Fruit fly (Drosophila melanogaster) whole organism, prepupa: ENCODE results near the gene CG17931.

Source experiments
- Blimp-1 ChIP-seq: fragments of 200-800 bp; sonication (Bioruptor generic); optimal IDR thresholded peaks from 3 replicates; lab custom pipeline; 2017; ENCODE audit warnings: missing biosample characterization, missing genetic modification characterization, mild to moderate bottlenecking, moderate library complexity, missing genetic modification reagents
- CG10669 ChIP-seq: fragments of 200-800 bp; sonication (Bioruptor generic); optimal IDR thresholded peaks from 3 replicates; lab custom pipeline; 2018; ENCODE audit warnings: missing biosample characterization, mild to moderate bottlenecking, missing genetic modification characterization, moderate library complexity
- CG11902 ChIP-seq: fragments of 200-800 bp; sonication (Bioruptor generic); optimal IDR thresholded peaks from 3 replicates; lab custom pipeline; 2016; ENCODE audit warnings: missing biosample characterization, missing genetic modification characterization
- CG16779 ChIP-seq: fragments of 200-800 bp; sonication (Bioruptor generic); optimal IDR thresholded peaks from 3 replicates; lab custom pipeline; 2017; ENCODE audit warnings: missing biosample characterization, mild to moderate bottlenecking, missing genetic modification characterization
- CG32006 ChIP-seq: fragments of 200-800 bp; sonication (Bioruptor generic); optimal IDR thresholded peaks from 3 replicates; lab custom pipeline; 2017; ENCODE audit warnings: missing biosample characterization, mild to moderate bottlenecking, missing genetic modification characterization
- CG6276 ChIP-seq: fragments of 200-800 bp; sonication (Bioruptor generic); optimal IDR thresholded peaks from 2 replicates; lab custom pipeline; 2017; ENCODE audit warnings: missing biosample characterization, mild to moderate bottlenecking, missing genetic modification characterization
- CG7368 ChIP-seq: fragments of 200-800 bp; sonication (Bioruptor generic); optimal IDR thresholded peaks from 3 replicates; lab custom pipeline; 2016; ENCODE audit warnings: missing biosample characterization, missing genetic modification characterization
- Hr39 ChIP-seq: fragments of 200-800 bp; sonication (Bioruptor generic); optimal IDR thresholded peaks from 2 replicates; lab custom pipeline; 2016; ENCODE audit warnings: missing biosample characterization, missing genetic modification characterization
- Lpt ChIP-seq: fragments of 200-800 bp; sonication (Bioruptor generic); optimal IDR thresholded peaks from 3 replicates; lab custom pipeline; 2016; ENCODE audit warnings: missing biosample characterization, missing genetic modification characterization
- Smox ChIP-seq: fragments of 200-800 bp; sonication (Bioruptor generic); optimal IDR thresholded peaks from 3 replicates; lab custom pipeline; 2016; ENCODE audit warnings: missing biosample characterization, missing genetic modification characterization
- lz ChIP-seq: fragments of 200-800 bp; sonication (Bioruptor generic); optimal IDR thresholded peaks from 3 replicates; lab custom pipeline; 2016; ENCODE audit warnings: missing biosample characterization, missing genetic modification characterization
- ss ChIP-seq, 2 experiments: fragments of 200-800 bp; sonication (Bioruptor generic); optimal IDR thresholded peaks; 2 replicates in 1 of 2; 3 replicates in 1 of 2; lab custom pipeline; 2017 to 2018; ENCODE audit warnings: mild to moderate bottlenecking in 2 of 2, missing biosample characterization in 2 of 2, missing genetic modification characterization in 2 of 2, moderate library complexity in 1 of 2

DNA sequence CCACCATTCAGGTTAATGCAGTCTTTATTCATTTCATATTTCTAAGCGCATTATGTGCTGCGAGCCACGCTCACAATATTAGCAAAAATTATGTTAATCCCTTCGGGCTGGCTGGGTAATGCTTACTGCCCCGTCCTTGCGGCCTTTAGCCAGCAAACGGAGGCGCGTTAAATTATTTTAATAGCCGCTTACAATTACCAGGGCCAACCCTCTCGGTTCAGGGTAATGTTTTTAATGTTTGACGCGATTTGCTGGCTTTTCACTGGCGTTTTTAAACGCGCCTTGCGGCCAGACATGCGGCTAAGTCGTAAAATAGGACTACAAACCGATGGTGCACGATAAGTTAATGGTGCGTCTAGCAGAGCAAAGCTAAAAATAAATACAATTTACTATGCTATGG, 24.5 kb downstream of the CG17931 start:
- TF ChIP-seq CG32006 (GFP tag; lab: Kevin White, UChicago) (no peak), CG7368 (GFP tag; lab: Kevin White, UChicago) (no peak), CG16779 (tag; lab: Kevin White, UChicago) (no peak), ss (GFP tag; optimal IDR thresholded peaks at IDR 0.05; lab: Kevin White, UChicago) (no peak), Blimp-1 (GFP tag; lab: Kevin White, UChicago) (no peak), CG6276 (no peak), Hr39 (GFP tag; lab: Kevin White, UChicago) (no peak), CG11902 (GFP tag; lab: Kevin White, UChicago) (no peak), CG10669 (no peak), Lpt (GFP tag; lab: Kevin White, UChicago) (no peak), Smox (no peak), lz (no peak)
